Worm (Caenorhabditis elegans) whole organism, midembryonic: Measurements from ENCODE around the gene T10D4.19.

ENCODE experiments used
- flt-1 ChIP-seq: fragments of 200-800 bp; sonication (Bioruptor generic); IDR thresholded peaks from 2 replicates; pipeline ENCODE4 v1.3.6; 2022; ENCODE audit warnings: missing genetic modification characterization, missing compliant biosample characterization
- ref-1 ChIP-seq: fragments of 200-800 bp; sonication (Bioruptor generic); conservative IDR thresholded peaks from 2 replicates; pipeline ENCODE4 v1.3.6; 2022; ENCODE audit warnings: missing genetic modification reagents, missing genetic modification characterization, missing compliant biosample characterization

- no peak for TF ChIP-seq flt-1 (GFP tag; lab: Robert Waterston, UW)
- no peak for TF ChIP-seq ref-1
Observed at ce11 chrII:3137804-3138203, 13.9 kb upstream of the T10D4.19 start, which contains the start of gene sri-54.
